Worm (Caenorhabditis elegans) whole organism, L3 larva: Measurements from ENCODE around the gene C01G6.2.

ENCODE experiments used
- ZK546.5 ChIP-seq: sonication (generic microtip); optimal IDR thresholded peaks from 2 replicates; lab custom pipeline; 2017; ENCODE audit warnings: missing biosample characterization, missing genetic modification characterization
- ama-1 ChIP-seq: fragments of 150-350 bp; optimal IDR thresholded peaks from 2 replicates; lab custom pipeline; 2018
- ceh-82 ChIP-seq: fragments of 150-350 bp; optimal IDR thresholded peaks from 2 replicates; lab custom pipeline; 2014; ENCODE audit warnings: missing biosample characterization, missing genetic modification characterization
- egl-27 ChIP-seq: sonication (generic microtip); optimal IDR thresholded peaks from 4 replicates; lab custom pipeline; 2017; ENCODE audit warnings: missing biosample characterization, missing genetic modification reagents, missing genetic modification characterization
- fos-1 ChIP-seq: fragments of 150-350 bp; optimal IDR thresholded peaks from 2 replicates; lab custom pipeline; 2014; ENCODE audit warnings: missing biosample characterization, missing genetic modification characterization
- lin-15B ChIP-seq: fragments of 150-350 bp; optimal IDR thresholded peaks from 2 replicates; lab custom pipeline; 2014; ENCODE audit warnings: missing biosample characterization, missing genetic modification characterization
- nhr-237 ChIP-seq: fragments of 150-350 bp; optimal IDR thresholded peaks from 2 replicates; lab custom pipeline; 2014; ENCODE audit warnings: missing biosample characterization, missing genetic modification characterization
- nhr-67 ChIP-seq: fragments of 150-350 bp; optimal IDR thresholded peaks from 2 replicates; lab custom pipeline; 2014; ENCODE audit warnings: missing biosample characterization, missing genetic modification characterization
- nhr-76 ChIP-seq: fragments of 150-350 bp; sonication (generic microtip); optimal IDR thresholded peaks from 5 replicates; lab custom pipeline; 2014; ENCODE audit warnings: missing biosample characterization, missing genetic modification characterization
- sea-2 ChIP-seq: fragments of 150-350 bp; sonication (generic microtip); optimal IDR thresholded peaks from 4 replicates; lab custom pipeline; 2014; ENCODE audit warnings: missing biosample characterization, missing genetic modification reagents, missing genetic modification characterization
- skn-1 ChIP-seq: fragments of 150-350 bp; optimal IDR thresholded peaks from 2 replicates; lab custom pipeline; 2014; ENCODE audit warnings: missing biosample characterization, missing genetic modification characterization
- tbx-2 ChIP-seq: sonication (generic microtip); optimal IDR thresholded peaks from 2 replicates; lab custom pipeline; 2016; ENCODE audit warnings: mild to moderate bottlenecking, missing genetic modification characterization, missing compliant biosample characterization
- unc-62 ChIP-seq: fragments of 150-350 bp; sonication (generic microtip); optimal IDR thresholded peaks from 4 replicates; lab custom pipeline; 2014; ENCODE audit warnings: missing biosample characterization, missing genetic modification reagents, missing genetic modification characterization
- ztf-4 ChIP-seq: fragments of 150-350 bp; optimal IDR thresholded peaks from 2 replicates; lab custom pipeline; 2014; ENCODE audit warnings: missing biosample characterization, missing genetic modification characterization

DNA sequence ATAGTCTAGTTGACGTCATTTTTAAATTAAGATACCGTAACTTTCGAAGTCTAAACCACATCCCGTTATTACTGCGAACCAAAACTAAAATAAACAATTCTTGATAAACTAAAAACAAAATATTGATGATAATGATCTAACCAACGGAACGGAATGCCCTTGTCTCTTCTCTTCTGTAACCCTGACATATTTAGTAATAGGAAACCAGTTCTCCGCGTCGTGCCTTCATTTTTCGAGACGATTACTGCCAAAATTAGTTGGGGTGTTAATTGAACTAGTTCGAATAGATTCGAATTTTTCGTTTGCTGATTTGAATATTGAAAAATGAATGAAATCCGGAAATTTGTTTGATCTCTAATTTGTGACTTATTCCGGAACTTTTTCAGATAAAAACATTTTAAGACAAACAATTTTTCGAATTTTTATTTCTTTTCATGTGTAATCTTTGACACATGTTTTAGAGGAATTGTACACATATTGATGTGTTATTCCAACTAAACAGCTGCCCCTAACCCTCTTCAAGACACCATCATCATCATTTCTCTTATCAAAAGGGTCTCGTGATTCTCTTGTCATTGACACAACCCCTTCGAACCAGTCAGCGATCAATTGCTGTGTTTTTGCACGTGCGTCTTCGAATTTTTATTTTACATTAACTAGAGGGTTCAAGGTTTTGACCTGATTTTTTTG, 17.0 kb downstream of the C01G6.2 start:
- TF ChIP-seq ZK546.5 (tag; lab: Kevin White, UChicago) (no peak), ztf-4 (tag; lab: Kevin White, UChicago) (no peak), ceh-82 (tag; lab: Kevin White, UChicago) (no peak), nhr-67 (tag; lab: Kevin White, UChicago) (no peak), lin-15B (tag; lab: Kevin White, UChicago) (no peak), unc-62 (GFP tag; lab: Kevin White, UChicago) (no peak), sea-2 (GFP tag; lab: Kevin White, UChicago) (no peak), nhr-237 (tag; lab: Kevin White, UChicago) (no peak), skn-1 (tag; lab: Kevin White, UChicago) (peak; percentile 70), egl-27 (tag; lab: Kevin White, UChicago) (peak; percentile 29), tbx-2 (tag; lab: Kevin White, UChicago) (no peak), nhr-76 (tag; lab: Kevin White, UChicago) (no peak), ama-1 (lab: Kevin White, UChicago) (peak; percentile 24), fos-1 (tag; lab: Kevin White, UChicago) (peak; percentile 74)
